Worm (Caenorhabditis elegans) whole organism, L4 larva: ENCODE measurements around the gene str-174.

ENCODE experiments used
- hlh-11 ChIP-seq: fragments of 200-800 bp; sonication (Bioruptor generic); optimal IDR thresholded peaks from 2 replicates; lab custom pipeline; 2018; ENCODE audit warnings: mild to moderate bottlenecking, missing genetic modification characterization, missing compliant biosample characterization
- unc-62 ChIP-seq, 3 experiments: fragments of 150-350 bp in 1 of 3; sonication (generic microtip); optimal IDR thresholded peaks in 2 of 3; peaks in 1 of 3; 1 replicate in 1 of 3; 2 replicates in 2 of 3; lab custom pipeline; 2014 to 2017; ENCODE audit warnings: missing biosample characterization in 3 of 3, missing genetic modification characterization in 3 of 3, missing genetic modification reagents in 3 of 3, missing genotype in 1 of 3

- TF ChIP-seq unc-62 (GFP tag; optimal IDR thresholded peaks at IDR 0.05 in 1 of 2; lab: Kevin White, UChicago) (no peak), unc-62 (tag; optimal IDR thresholded peaks at IDR 0.05; lab: Kevin White, UChicago) (no peak), hlh-11 (tag; lab: Kevin White, UChicago) (no peak)
Observed at ce11 chrIV:4870546-4870945, 4.0 kb downstream of the str-174 start, which contains the start of gene str-175.
